Worm (Caenorhabditis elegans): Measurements from ENCODE around the gene unc-25.

DNA sequence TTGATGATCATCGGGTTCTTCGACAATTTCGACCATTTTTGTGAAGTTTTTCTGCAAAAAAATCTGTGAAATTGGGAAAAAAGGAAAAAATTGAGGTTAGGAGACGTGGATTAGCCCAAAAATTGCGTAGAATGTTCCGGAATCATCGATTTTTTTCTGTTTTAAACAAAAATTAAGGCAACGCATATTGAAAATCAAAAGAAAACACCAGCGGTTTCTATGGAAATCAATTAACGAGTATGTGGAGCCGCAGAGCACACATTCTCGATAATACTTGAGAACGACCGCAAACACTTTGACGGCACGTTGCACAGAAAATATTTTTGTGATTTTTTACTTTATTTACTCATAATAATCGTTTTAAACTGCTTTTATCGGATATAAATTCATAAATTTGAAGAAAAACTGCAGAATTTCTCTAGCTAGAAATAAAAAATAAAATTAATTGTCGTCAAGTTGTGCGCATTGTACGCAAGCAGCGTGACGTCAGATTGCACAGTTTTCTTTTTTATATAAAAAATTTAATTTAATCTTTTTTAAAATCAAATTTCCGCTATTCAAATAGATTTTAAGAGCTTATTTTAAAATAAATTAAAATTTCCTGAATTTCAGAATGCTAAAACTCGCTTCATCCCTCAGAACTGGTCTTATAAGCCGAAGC is 16.4 kb upstream of the unc-25 start, which contains the start of the genes npp-25 and mrps-10:
- TF ChIP-seq F49E8.2 (tag; optimal IDR thresholded peaks at IDR 0.05; ENCODE audit: insufficient read depth) (no peak), unc-62 (GFP tag; optimal IDR thresholded peaks at IDR 0.05) (no peak), gei-17 (GFP tag; optimal IDR thresholded peaks at IDR 0.05) (no peak), akir-1 (GFP tag; optimal IDR thresholded peaks at IDR 0.05) (no peak), tlf-1 (GFP tag; optimal IDR thresholded peaks at IDR 0.05) (no peak), hmg-20 (GFP tag; IDR thresholded peaks at IDR 0.05) (no peak)

Data from whole organism, young adult.